Fruit fly (Drosophila melanogaster) whole organism, adult: Measurements from ENCODE around the gene Nplp4.
A peak's percentile ranks its signal among the peaks of the same experiment; 100 is the strongest.

Source experiments
- CG14711 ChIP-seq: fragments of 200-800 bp; sonication (Bioruptor generic); optimal IDR thresholded peaks from 2 replicates; lab custom pipeline; 2018; ENCODE audit warnings: missing biosample characterization, mild to moderate bottlenecking, missing genetic modification characterization, moderate library complexity
- CG5204 ChIP-seq: fragments of 200-800 bp; sonication (Bioruptor generic); optimal IDR thresholded peaks from 2 replicates; lab custom pipeline; 2016; ENCODE audit warnings: missing biosample characterization, missing genetic modification characterization
- tj ChIP-seq: fragments of 200-800 bp; sonication (Bioruptor generic); optimal IDR thresholded peaks from 3 replicates; lab custom pipeline; 2017; ENCODE audit warnings: missing biosample characterization, mild to moderate bottlenecking, missing genetic modification characterization, moderate library complexity

- TF ChIP-seq tj (GFP tag; lab: Kevin White, UChicago) (peak; percentile 94), CG5204 (GFP tag; lab: Kevin White, UChicago) (no peak), CG14711 (tag; lab: Kevin White, UChicago) (peak; percentile 64)
Measured at dm6 chr2L:2037551-2038252, 29.5 kb downstream of the Nplp4 start.
